Worm (Caenorhabditis elegans): ENCODE results near the gene F45E6.1.

Gene F45E6.1

DNA sequence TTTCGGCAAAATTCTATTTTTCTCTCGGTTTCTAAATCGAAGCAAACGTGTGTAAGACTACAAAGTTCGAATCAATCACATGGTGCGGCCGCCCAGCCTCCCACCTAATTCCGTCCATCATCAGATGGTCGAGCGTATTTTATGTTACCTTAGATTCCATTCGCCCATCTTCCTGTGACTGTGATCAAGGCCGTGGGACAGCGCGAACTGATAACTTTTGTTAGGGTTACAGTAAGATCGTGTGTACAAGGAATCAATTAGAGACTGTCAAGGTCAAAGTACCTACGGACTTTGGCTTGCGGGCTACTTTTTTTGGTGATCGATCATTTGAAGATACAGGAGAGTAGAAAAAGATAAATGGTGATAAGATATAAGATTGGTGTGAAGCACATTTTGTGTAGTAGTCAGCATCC is 45.8 kb upstream of the F45E6.1 start (continued):
- peak in 1 of 2 experiments; percentile 48 for TF ChIP-seq lsy-2 (tag; optimal IDR thresholded peaks at IDR 0.05)
- peak; percentile 42 for TF ChIP-seq F13H6.1 (tag; optimal IDR thresholded peaks at IDR 0.05)
- no peak for TF ChIP-seq unc-39 (tag; optimal IDR thresholded peaks at IDR 0.05)
- TF ChIP-seq nhr-23 (tag; optimal IDR thresholded peaks at IDR 0.05), result peak; percentile 41

DNA sequence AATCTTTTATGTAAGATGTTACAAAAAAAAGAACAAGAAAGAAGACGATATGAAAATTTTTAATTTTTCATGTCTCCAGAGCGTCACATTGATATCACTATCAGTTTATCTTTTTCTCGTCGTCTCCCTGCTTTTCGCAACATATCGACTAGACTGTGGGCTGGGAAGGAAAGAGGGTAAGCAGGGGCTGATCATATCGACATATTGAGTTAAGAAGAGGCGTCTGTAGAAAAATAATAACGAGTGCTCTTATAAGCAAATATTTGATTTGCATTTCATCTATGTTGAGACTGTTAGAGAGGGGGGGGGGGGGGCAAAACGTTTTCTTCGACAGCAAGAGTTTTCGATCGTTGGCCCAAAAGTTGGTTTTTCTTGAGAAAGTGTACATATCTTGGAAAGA is 41.7 kb upstream of the F45E6.1 start:
- TF ChIP-seq ztf-11 (tag; optimal IDR thresholded peaks at IDR 0.05) (no peak), unc-62 (GFP tag; optimal IDR thresholded peaks at IDR 0.05) (no peak), nhr-25 (tag; optimal IDR thresholded peaks at IDR 0.05) (peak; percentile 1), crh-2 (tag; optimal IDR thresholded peaks at IDR 0.05) (no peak), ceh-82 (tag; optimal IDR thresholded peaks at IDR 0.05) (no peak), R02D3.7 (tag; optimal IDR thresholded peaks at IDR 0.05) (no peak), ztf-4 (tag; optimal IDR thresholded peaks at IDR 0.05) (no peak), sma-9 (GFP tag; optimal IDR thresholded peaks at IDR 0.05) (peak; percentile 67), sma-9 (tag; optimal IDR thresholded peaks at IDR 0.05) (no peak), unc-39 (tag; optimal IDR thresholded peaks at IDR 0.05) (no peak), skn-1 (tag; optimal IDR thresholded peaks at IDR 0.05) (no peak), dmd-4 (tag; optimal IDR thresholded peaks at IDR 0.05) (no peak), gmeb-1 (tag; optimal IDR thresholded peaks at IDR 0.05) (no peak), F13H6.1 (tag; optimal IDR thresholded peaks at IDR 0.05) (peak; percentile 25), nhr-21 (tag; optimal IDR thresholded peaks at IDR 0.05) (no peak)

DNA sequence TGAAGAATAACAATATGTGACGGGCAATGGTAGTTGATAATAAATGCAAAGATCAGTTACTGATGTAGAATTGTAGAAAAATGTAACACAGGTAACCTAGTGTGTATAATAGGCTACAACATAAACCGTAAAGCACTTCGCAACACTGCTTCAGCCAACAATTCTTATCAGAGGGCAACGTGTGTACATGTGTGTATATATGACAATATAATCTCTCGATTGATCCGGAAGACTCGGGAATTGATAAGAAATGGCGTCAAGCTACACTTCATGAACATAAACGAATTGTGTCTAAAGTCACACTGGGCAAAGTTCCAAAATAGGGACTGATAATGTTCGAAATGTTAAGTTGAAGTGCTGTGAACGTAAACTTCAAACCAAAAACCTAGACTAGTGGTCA is 41.2 kb upstream of the F45E6.1 start:
- TF ChIP-seq aly-2 (tag; optimal IDR thresholded peaks at IDR 0.05) (no peak), gmeb-1 (tag; optimal IDR thresholded peaks at IDR 0.05) (peak; percentile 26), egl-27 (tag; optimal IDR thresholded peaks at IDR 0.05) (no peak), mab-5 (tag; optimal IDR thresholded peaks at IDR 0.05) (no peak), crh-2 (tag; optimal IDR thresholded peaks at IDR 0.05) (peak; percentile 32), fos-1 (tag; optimal IDR thresholded peaks at IDR 0.05) (peak; percentile 50), sma-9 (GFP tag; optimal IDR thresholded peaks at IDR 0.05) (peak; percentile 89), sma-9 (tag; optimal IDR thresholded peaks at IDR 0.05) (no peak), nhr-21 (tag; optimal IDR thresholded peaks at IDR 0.05) (peak; percentile 14)

DNA sequence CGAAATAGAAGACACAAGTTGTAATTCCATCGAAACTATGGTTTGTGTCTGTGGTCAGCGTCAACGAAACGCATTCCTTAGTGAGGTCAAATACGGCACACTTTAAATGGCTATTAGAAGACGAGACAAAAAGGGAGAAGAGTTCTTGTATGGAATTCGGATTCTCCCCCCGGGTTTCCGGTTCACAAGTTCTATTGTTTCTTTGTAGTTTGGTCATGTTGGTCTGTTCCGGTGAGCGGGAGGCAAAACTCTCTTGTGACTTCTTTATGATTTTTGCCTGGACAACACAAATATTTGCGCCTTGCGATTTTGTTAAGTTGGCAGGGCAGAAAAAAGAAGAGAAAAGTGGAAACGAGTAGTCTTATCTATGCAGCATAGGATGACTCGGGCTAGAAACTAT is 40.6 kb upstream of the F45E6.1 start:
- TF ChIP-seq nhr-10 (tag; optimal IDR thresholded peaks at IDR 0.05), result no peak
- peak; percentile 30 for TF ChIP-seq egl-27 (tag; optimal IDR thresholded peaks at IDR 0.05)
- no peak for TF ChIP-seq dmd-4 (tag; optimal IDR thresholded peaks at IDR 0.05)
- TF ChIP-seq F13H6.1 (tag; optimal IDR thresholded peaks at IDR 0.05), result peak; percentile 5
- no peak for TF ChIP-seq zag-1 (tag; optimal IDR thresholded peaks at IDR 0.05)
- no peak for TF ChIP-seq ztf-1 (GFP tag; conservative IDR thresholded peaks at IDR 0.05)
- TF ChIP-seq sma-9 (GFP tag; optimal IDR thresholded peaks at IDR 0.05), result peak; percentile 41
- no peak for TF ChIP-seq sma-9 (tag; optimal IDR thresholded peaks at IDR 0.05)
- TF ChIP-seq nhr-129 (tag; optimal IDR thresholded peaks at IDR 0.05), result peak; percentile 4
- TF ChIP-seq nhr-21 (tag; optimal IDR thresholded peaks at IDR 0.05), result peak; percentile 4
- no peak for TF ChIP-seq nhr-11 (tag; optimal IDR thresholded peaks at IDR 0.05)

DNA sequence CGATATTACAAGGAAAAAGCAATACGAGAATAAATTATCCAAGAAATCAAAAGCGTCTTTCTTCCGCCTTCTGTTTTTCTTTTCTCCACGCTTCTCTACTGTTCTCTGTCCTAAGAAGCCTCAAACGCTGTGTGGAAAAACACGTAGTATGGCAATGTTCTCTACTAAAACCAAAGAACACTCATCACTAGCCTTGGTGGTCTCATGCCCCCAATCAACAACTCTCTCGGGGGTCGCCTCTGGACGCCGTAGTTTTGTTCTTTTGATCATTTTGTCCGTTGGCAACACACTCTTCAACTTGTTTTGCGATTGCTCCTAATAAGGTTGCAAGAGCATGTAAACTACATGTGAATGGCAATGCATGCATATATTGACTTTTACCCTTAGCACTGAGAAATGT is 40.1 kb upstream of the F45E6.1 start:
- TF ChIP-seq nhr-129 (tag; optimal IDR thresholded peaks at IDR 0.05) (peak; percentile 87), unc-62 (GFP tag; optimal IDR thresholded peaks at IDR 0.05) (no peak), C34F6.9 (tag; optimal IDR thresholded peaks at IDR 0.05) (peak; percentile 66), ztf-4 (tag; optimal IDR thresholded peaks at IDR 0.05) (peak; percentile 30), aly-2 (tag; optimal IDR thresholded peaks at IDR 0.05) (no peak), mdl-1 (tag; optimal IDR thresholded peaks at IDR 0.05) (peak in 1 of 2 experiments; percentile 40), nhr-6 (tag; optimal IDR thresholded peaks at IDR 0.05) (peak; percentile 24), F13H6.1 (tag; optimal IDR thresholded peaks at IDR 0.05) (peak; percentile 50), crh-2 (tag; optimal IDR thresholded peaks at IDR 0.05) (peak; percentile 79), nhr-21 (tag; optimal IDR thresholded peaks at IDR 0.05) (peak; percentile 75), sem-4 (tag; optimal IDR thresholded peaks at IDR 0.05) (peak; percentile 34), lin-13 (GFP tag; optimal IDR thresholded peaks at IDR 0.05) (peak; percentile 32), unc-39 (tag; optimal IDR thresholded peaks at IDR 0.05) (no peak), elt-3 (tag; optimal IDR thresholded peaks at IDR 0.05) (no peak), unc-55 (GFP tag; optimal IDR thresholded peaks at IDR 0.05) (peak; percentile 53), zag-1 (tag; optimal IDR thresholded peaks at IDR 0.05) (peak; percentile 79), sma-9 (GFP tag; optimal IDR thresholded peaks at IDR 0.05) (peak; percentile 87), sma-9 (tag; optimal IDR thresholded peaks at IDR 0.05) (no peak), nhr-11 (tag; optimal IDR thresholded peaks at IDR 0.05) (no peak), ceh-82 (tag; optimal IDR thresholded peaks at IDR 0.05) (no peak), ZK546.5 (tag; optimal IDR thresholded peaks at IDR 0.05) (no peak), lsy-2 (tag; optimal IDR thresholded peaks at IDR 0.05) (peak in 1 of 2 experiments; percentile 67), fos-1 (tag; optimal IDR thresholded peaks at IDR 0.05) (peak; percentile 19), sma-3 (GFP tag; optimal IDR thresholded peaks at IDR 0.05) (peak; percentile 31), gmeb-1 (tag; optimal IDR thresholded peaks at IDR 0.05) (peak; percentile 32), nhr-25 (tag; optimal IDR thresholded peaks at IDR 0.05) (peak; percentile 72)

Measured in whole organism, L2 larva.